Worm (Caenorhabditis elegans): ENCODE results near the gene srx-76.

ce11 chrV:11913283-11913682 is 21.7 kb downstream of the srx-76 start:
- TF ChIP-seq blmp-1 (tag; optimal IDR thresholded peaks at IDR 0.05; ENCODE audit: insufficient read depth) (no peak), egl-27 (tag; optimal IDR thresholded peaks at IDR 0.05) (no peak)

All from whole organism, L2 larva.